Fruit fly (Drosophila melanogaster) whole organism, embryonic: ENCODE data around the gene CG4374.

ENCODE experiments used
- ATbp ChIP-seq: fragments of 200-800 bp; sonication (Bioruptor generic); optimal IDR thresholded peaks from 2 replicates; lab custom pipeline; 2017; ENCODE audit warnings: missing biosample characterization, mild to moderate bottlenecking, missing genetic modification characterization, missing genetic modification reagents
- CG13296 ChIP-seq: fragments of 200-800 bp; sonication (Bioruptor generic); optimal IDR thresholded peaks from 3 replicates; lab custom pipeline; 2018; ENCODE audit warnings: missing biosample characterization, mild to moderate bottlenecking, missing genetic modification characterization
- CG15011 ChIP-seq: fragments of 200-800 bp; sonication (Bioruptor generic); optimal IDR thresholded peaks from 3 replicates; lab custom pipeline; 2018; ENCODE audit warnings: missing biosample characterization, mild to moderate bottlenecking, missing genetic modification characterization
- CG15696 ChIP-seq: fragments of 200-800 bp; sonication (Bioruptor generic); optimal IDR thresholded peaks from 2 replicates; lab custom pipeline; 2019; ENCODE audit warnings: missing biosample characterization, mild to moderate bottlenecking, missing genetic modification characterization, moderate library complexity
- CG16815 ChIP-seq: fragments of 200-800 bp; sonication (Bioruptor generic); optimal IDR thresholded peaks from 3 replicates; lab custom pipeline; 2017; ENCODE audit warnings: missing biosample characterization, mild to moderate bottlenecking, missing genetic modification characterization
- CG18619 ChIP-seq: fragments of 200-800 bp; sonication (Bioruptor generic); optimal IDR thresholded peaks from 3 replicates; lab custom pipeline; 2017; ENCODE audit warnings: missing biosample characterization, mild to moderate bottlenecking, missing genetic modification characterization
- CG2120 ChIP-seq: fragments of 200-800 bp; sonication (Bioruptor generic); optimal IDR thresholded peaks from 3 replicates; lab custom pipeline; 2016; ENCODE audit warnings: missing biosample characterization, missing genetic modification characterization
- CG31365 ChIP-seq: fragments of 200-800 bp; sonication (Bioruptor generic); optimal IDR thresholded peaks from 2 replicates; lab custom pipeline; 2018; ENCODE audit warnings: missing biosample characterization, mild to moderate bottlenecking, missing genetic modification characterization
- CG32772 ChIP-seq: fragments of 200-800 bp; sonication (Bioruptor generic); IDR thresholded peaks from 2 replicates; pipeline ENCODE4 v1.3.6; 2022; ENCODE audit warnings: missing biosample characterization, missing genetic modification characterization
- CG33213 ChIP-seq: fragments of 200-800 bp; sonication (Bioruptor generic); optimal IDR thresholded peaks from 3 replicates; lab custom pipeline; 2016; ENCODE audit warnings: missing biosample characterization, missing genetic modification characterization
- CG34422 ChIP-seq: fragments of 200-800 bp; sonication (Bioruptor generic); IDR thresholded peaks from 3 replicates; pipeline ENCODE4 v1.3.6; 2022; ENCODE audit warnings: missing biosample characterization, missing genetic modification characterization
- CG3838 ChIP-seq: fragments of 200-800 bp; sonication (Bioruptor generic); optimal IDR thresholded peaks from 3 replicates; lab custom pipeline; 2016; ENCODE audit warnings: missing biosample characterization, missing genetic modification characterization
- CG42726 ChIP-seq: fragments of 200-800 bp; sonication (Bioruptor generic); IDR thresholded peaks from 2 replicates; pipeline ENCODE4 v1.3.6; 2022; ENCODE audit warnings: missing biosample characterization, missing genetic modification characterization; ENCODE audit not compliant: partially characterized antibody
- CG4424 ChIP-seq: fragments of 200-800 bp; sonication (Bioruptor generic); optimal IDR thresholded peaks from 3 replicates; lab custom pipeline; 2016; ENCODE audit warnings: missing biosample characterization, missing genetic modification characterization
- CG6175 ChIP-seq: fragments of 200-800 bp; sonication (Bioruptor generic); IDR thresholded peaks from 3 replicates; pipeline ENCODE4 v1.3.6; 2022; ENCODE audit warnings: missing biosample characterization, missing genetic modification characterization
- CkIIα-i1 ChIP-seq: fragments of 200-800 bp; sonication (Bioruptor generic); IDR thresholded peaks from 2 replicates; pipeline ENCODE4 v1.3.6; 2022; ENCODE audit warnings: missing biosample characterization, missing genetic modification characterization
- D ChIP-seq, 2 experiments: fragments of 200-800 bp in 1 of 2; fragments of >200 bp in 1 of 2; sonication (Bioruptor generic) in 1 of 2; optimal IDR thresholded peaks; 2 replicates in 1 of 2; 3 replicates in 1 of 2; lab custom pipeline; 2017; ENCODE audit warnings: mild to moderate bottlenecking in 1 of 2, missing biosample characterization in 1 of 2, missing genetic modification characterization in 1 of 2, missing genetic modification reagents in 1 of 2
- Dfd ChIP-seq, 2 experiments: fragments of >200 bp; optimal IDR thresholded peaks; 2 replicates each; lab custom pipeline; 2017; ENCODE audit warnings: missing biosample characterization in 2 of 2, missing genetic modification characterization in 2 of 2
- Ets65A ChIP-seq: fragments of 200-800 bp; sonication (Bioruptor generic); peaks from one replicate; lab custom pipeline; 2016; ENCODE audit warnings: missing biosample characterization, missing genetic modification characterization
- Gsc ChIP-seq: fragments of 200-800 bp; sonication (Bioruptor generic); IDR thresholded peaks from 2 replicates; pipeline ENCODE4 v1.3.6; 2022; ENCODE audit warnings: missing biosample characterization, missing genetic modification characterization
- HLHmδ ChIP-seq: fragments of 200-800 bp; sonication (Bioruptor generic); optimal IDR thresholded peaks from 2 replicates; lab custom pipeline; 2018; ENCODE audit warnings: missing biosample characterization, mild to moderate bottlenecking, missing genetic modification characterization, moderate library complexity
- Hmr ChIP-seq: fragments of 200-800 bp; sonication (Bioruptor generic); optimal IDR thresholded peaks from 3 replicates; lab custom pipeline; 2017; ENCODE audit warnings: mild to moderate bottlenecking, missing biosample characterization, missing genetic modification reagents, missing genetic modification characterization
- Lim3 ChIP-seq: fragments of 200-800 bp; sonication (Bioruptor generic); IDR thresholded peaks from 2 replicates; pipeline ENCODE4 v1.3.6; 2022; ENCODE audit warnings: missing biosample characterization, missing genetic modification characterization
- Lpt ChIP-seq: fragments of >200 bp; optimal IDR thresholded peaks from 2 replicates; lab custom pipeline; 2018; ENCODE audit warnings: missing biosample characterization, missing genetic modification characterization
- Nf-YC ChIP-seq: fragments of 200-800 bp; optimal IDR thresholded peaks from 3 replicates; lab custom pipeline; 2019; ENCODE audit warnings: missing biosample characterization, mild to moderate bottlenecking, missing genetic modification characterization, moderate library complexity
- NfI ChIP-seq: fragments of 200-800 bp; sonication (Bioruptor generic); optimal IDR thresholded peaks from 3 replicates; lab custom pipeline; 2018; ENCODE audit warnings: missing biosample characterization, mild to moderate bottlenecking, missing genetic modification characterization, moderate library complexity
- Rx ChIP-seq: fragments of 200-800 bp; sonication (Bioruptor generic); IDR thresholded peaks from 2 replicates; pipeline ENCODE4 v1.3.6; 2022; ENCODE audit warnings: missing biosample characterization, missing genetic modification characterization
- TFAM ChIP-seq: fragments of 200-800 bp; sonication (Bioruptor generic); optimal IDR thresholded peaks from 2 replicates; lab custom pipeline; 2017; ENCODE audit warnings: missing biosample characterization, missing genetic modification characterization, inconsistent platforms
- Xbp1 ChIP-seq: fragments of 200-800 bp; sonication (Bioruptor generic); optimal IDR thresholded peaks from 3 replicates; lab custom pipeline; 2016; ENCODE audit warnings: missing biosample characterization, mild to moderate bottlenecking, missing genetic modification characterization
- aop ChIP-seq: fragments of 200-800 bp; sonication (Bioruptor generic); IDR thresholded peaks from 2 replicates; pipeline ENCODE4 v1.3.6; 2022; ENCODE audit warnings: missing biosample characterization, missing genetic modification characterization
- bab2 ChIP-seq: fragments of 200-800 bp; sonication (Bioruptor generic); optimal IDR thresholded peaks from 2 replicates; lab custom pipeline; 2016; ENCODE audit warnings: missing biosample characterization, missing genetic modification characterization
- bowl ChIP-seq: fragments of 200-800 bp; sonication (Bioruptor generic); IDR thresholded peaks from 2 replicates; pipeline ENCODE4 v1.3.6; 2022; ENCODE audit warnings: missing biosample characterization, missing genetic modification characterization
- crc ChIP-seq: fragments of 200-800 bp; sonication (Bioruptor generic); optimal IDR thresholded peaks from 2 replicates; lab custom pipeline; 2016; ENCODE audit warnings: missing biosample characterization, missing genetic modification characterization
- dm ChIP-seq: fragments of 200-800 bp; sonication (Bioruptor generic); optimal IDR thresholded peaks from 3 replicates; lab custom pipeline; 2016; ENCODE audit warnings: missing biosample characterization, missing genetic modification characterization
- fd96Cb ChIP-seq: fragments of 200-800 bp; sonication (Bioruptor generic); optimal IDR thresholded peaks from 2 replicates; lab custom pipeline; 2018; ENCODE audit warnings: missing biosample characterization, mild to moderate bottlenecking, missing genetic modification characterization, moderate library complexity
- fru ChIP-seq: fragments of >200 bp; optimal IDR thresholded peaks from 2 replicates; lab custom pipeline; 2017
- jigr1 ChIP-seq: fragments of 200-800 bp; sonication (Bioruptor generic); IDR thresholded peaks from 3 replicates; pipeline ENCODE4 v1.3.6; 2022; ENCODE audit warnings: missing biosample characterization, missing genetic modification characterization
- kah ChIP-seq: fragments of 200-800 bp; sonication (Bioruptor generic); optimal IDR thresholded peaks from 2 replicates; lab custom pipeline; 2018; ENCODE audit warnings: missing biosample characterization, mild to moderate bottlenecking, missing genetic modification characterization
- mld ChIP-seq: fragments of 200-800 bp; sonication (Bioruptor generic); IDR thresholded peaks from 3 replicates; pipeline ENCODE4 v1.3.6; 2022; ENCODE audit warnings: missing biosample characterization, missing genetic modification characterization; ENCODE audit not compliant: partially characterized antibody
- nmo ChIP-seq: fragments of 200-800 bp; sonication (Bioruptor generic); optimal IDR thresholded peaks from 2 replicates; lab custom pipeline; 2018; ENCODE audit warnings: missing biosample characterization, mild to moderate bottlenecking, missing genetic modification characterization, moderate library complexity
- otp ChIP-seq: fragments of 200-800 bp; sonication (Bioruptor generic); IDR thresholded peaks from 3 replicates; pipeline ENCODE4, ENCODE4 v1.3.6; 2022; ENCODE audit warnings: missing biosample characterization, missing genetic modification characterization
- p53 ChIP-seq: fragments of 200-800 bp; sonication (Bioruptor generic); optimal IDR thresholded peaks from 2 replicates; lab custom pipeline; 2016; ENCODE audit warnings: missing biosample characterization, missing genetic modification characterization
- peb ChIP-seq: fragments of 200-800 bp; sonication (Bioruptor generic); IDR thresholded peaks from 2 replicates; pipeline ENCODE4 v1.3.6; 2022; ENCODE audit warnings: missing biosample characterization, missing genetic modification characterization
- pros ChIP-seq: fragments of 200-800 bp; sonication (Bioruptor generic); optimal IDR thresholded peaks from 3 replicates; lab custom pipeline; 2019; ENCODE audit warnings: missing biosample characterization, mild to moderate bottlenecking, missing genetic modification characterization, moderate library complexity
- sob ChIP-seq: fragments of 200-800 bp; sonication (Bioruptor generic); IDR thresholded peaks from 2 replicates; pipeline ENCODE4 v1.3.6; 2022; ENCODE audit warnings: missing biosample characterization, missing genetic modification characterization
- ssp ChIP-seq: fragments of 200-800 bp; sonication (Bioruptor generic); IDR thresholded peaks from 2 replicates; pipeline ENCODE4 v1.3.6; 2022; ENCODE audit warnings: missing biosample characterization, missing genetic modification characterization
- unpg ChIP-seq: fragments of 200-800 bp; sonication (Bioruptor generic); optimal IDR thresholded peaks from 3 replicates; lab custom pipeline; 2018; ENCODE audit warnings: missing biosample characterization, mild to moderate bottlenecking, missing genetic modification characterization, moderate library complexity
- vfl ChIP-seq: fragments of 200-800 bp; sonication (Bioruptor generic); optimal IDR thresholded peaks from 2 replicates; lab custom pipeline; 2016; ENCODE audit warnings: missing biosample characterization, missing genetic modification characterization
- zen ChIP-seq: fragments of 200-800 bp; sonication (Bioruptor generic); optimal IDR thresholded peaks from 3 replicates; lab custom pipeline; 2018; ENCODE audit warnings: missing biosample characterization, mild to moderate bottlenecking, missing genetic modification characterization, moderate library complexity
- zf30C ChIP-seq: fragments of 200-800 bp; sonication (Bioruptor generic); optimal IDR thresholded peaks from 3 replicates; lab custom pipeline; 2018; ENCODE audit warnings: missing biosample characterization, mild to moderate bottlenecking, missing genetic modification characterization
- zfh2 ChIP-seq: fragments of 200-800 bp; sonication (Bioruptor generic); optimal IDR thresholded peaks from 2 replicates; lab custom pipeline; 2016; ENCODE audit warnings: missing biosample characterization, missing genetic modification characterization

The CG4374 gene

DNA sequence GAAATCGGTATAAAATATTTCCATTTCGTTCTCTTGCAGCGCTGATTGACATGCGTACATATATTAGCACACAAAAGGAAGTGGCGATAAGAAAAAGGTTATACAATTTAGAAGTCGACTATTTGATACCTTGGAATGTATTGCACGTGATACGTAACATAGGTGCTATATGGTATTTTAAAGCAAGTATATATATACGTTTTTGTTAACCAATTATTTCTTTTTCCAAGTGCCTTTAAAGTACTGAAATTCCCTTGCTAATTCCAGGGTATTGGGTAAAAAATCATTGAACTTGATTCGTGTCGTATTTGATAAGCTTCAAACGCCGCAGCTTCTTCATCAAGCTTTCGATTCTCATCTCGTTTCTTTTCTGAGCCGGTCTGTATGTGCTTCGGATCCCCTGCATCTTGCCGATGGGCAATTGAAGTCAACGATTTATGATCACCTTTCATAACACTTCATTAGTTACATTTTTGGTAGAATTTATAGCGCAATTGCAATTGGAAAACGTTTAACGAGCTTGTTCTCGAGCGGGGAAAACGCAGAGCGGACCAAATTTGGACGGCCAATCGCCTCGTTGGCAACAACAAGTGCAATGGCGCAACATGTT, 108.5 kb downstream of the CG4374 start, which contains the start of gene CG4408 (continued):
- TF ChIP-seq TFAM (GFP tag; lab: Kevin White, UChicago) (no peak), HLHmδ (no peak), CG42726 (no peak), CG6175 (GFP tag; lab: Robert Waterston, UW) (no peak), ssp (no peak), aop (GFP tag; lab: Robert Waterston, UW) (no peak), CG18619 (GFP tag; lab: Kevin White, UChicago) (no peak), CG3838 (GFP tag; lab: Kevin White, UChicago) (no peak), fru (no peak), peb (GFP tag; lab: Robert Waterston, UW) (no peak), p53 (no peak), CG33213 (GFP tag; lab: Kevin White, UChicago) (peak; percentile 9), sob (peak; percentile 61; the same call in 1 of the 2 replicates), CG15696 (tag; lab: Kevin White, UChicago) (peak; percentile 0), kah (GFP tag; lab: Kevin White, UChicago) (no peak), CG34422 (GFP tag; lab: Robert Waterston, UW) (no peak), unpg (GFP tag; lab: Kevin White, UChicago) (peak; percentile 26), Lim3 (GFP tag; lab: Robert Waterston, UW) (no peak), zen (peak; percentile 12), CkIIα-i1 (GFP tag; lab: Robert Waterston, UW) (no peak), zfh2 (GFP tag; lab: Kevin White, UChicago) (peak; percentile 53), otp (no peak), Rx (no peak), CG15011 (GFP tag; lab: Kevin White, UChicago) (no peak), vfl (GFP tag; lab: Kevin White, UChicago) (no peak), nmo (peak; percentile 34), Gsc (no peak), CG16815 (no peak), NfI (no peak), Ets65A (GFP tag; lab: Kevin White, UChicago) (peak; percentile 30), fd96Cb (tag; lab: Kevin White, UChicago) (peak; percentile 48), CG4424 (GFP tag; lab: Kevin White, UChicago) (peak; percentile 16), ATbp (no peak), Hmr (GFP tag; lab: Kevin White, UChicago) (peak; percentile 25), bowl (GFP tag; lab: Robert Waterston, UW) (no peak), CG31365 (tag; lab: Kevin White, UChicago) (no peak), zf30C (GFP tag; lab: Kevin White, UChicago) (no peak), jigr1 (GFP tag; lab: Robert Waterston, UW) (no peak), crc (GFP tag; lab: Kevin White, UChicago) (no peak), bab2 (GFP tag; lab: Kevin White, UChicago) (peak; percentile 9), mld (GFP tag; lab: Robert Waterston, UW) (no peak), D (optimal IDR thresholded peaks at IDR 0.05; lab: Kevin White, UChicago) (no peak), D (GFP tag; optimal IDR thresholded peaks at IDR 0.05; lab: Kevin White, UChicago) (no peak), pros (no peak), CG13296 (GFP tag; lab: Kevin White, UChicago) (peak; percentile 32), CG2120 (GFP tag; lab: Kevin White, UChicago) (peak; percentile 72), dm (GFP tag; lab: Kevin White, UChicago) (no peak), CG32772 (GFP tag; lab: Robert Waterston, UW) (no peak), Dfd (GFP tag; optimal IDR thresholded peaks at IDR 0.05; lab: Kevin White, UChicago) (no peak), Xbp1 (GFP tag; lab: Kevin White, UChicago) (peak; percentile 10), Nf-YC (tag; lab: Kevin White, UChicago) (no peak), Lpt (GFP tag; lab: Kevin White, UChicago) (no peak)
